Fruit fly (Drosophila melanogaster) Kc167 (cell line): ENCODE data around the gene CG17078.

Source experiments
- Myc ChIP-seq: fragments of >200 bp; optimal IDR thresholded peaks from 2 replicates; lab custom pipeline; 2017; ENCODE audit warnings: missing external identifiers
- Sin3A ChIP-seq: fragments of >200 bp; optimal IDR thresholded peaks from 2 replicates; lab custom pipeline; 2018; ENCODE audit warnings: missing external identifiers
- h ChIP-seq: fragments of >200 bp; optimal IDR thresholded peaks from 3 replicates; lab custom pipeline; 2018; ENCODE audit warnings: missing external identifiers
- insv ChIP-seq: fragments of >200 bp; optimal IDR thresholded peaks from 3 replicates; lab custom pipeline; 2018; ENCODE audit warnings: missing external identifiers
- psq ChIP-seq: fragments of >200 bp; optimal IDR thresholded peaks from 2 replicates; lab custom pipeline; 2017; ENCODE audit warnings: missing external identifiers
- ttk ChIP-seq: sonication (Bioruptor generic); optimal IDR thresholded peaks from 2 replicates; lab custom pipeline; 2017; ENCODE audit warnings: missing external identifiers

- no peak for TF ChIP-seq h
- TF ChIP-seq psq (lab: Kevin White, UChicago) = no peak
- TF ChIP-seq Myc (lab: Kevin White, UChicago) = no peak
- no peak for TF ChIP-seq insv (lab: Kevin White, UChicago)
- TF ChIP-seq Sin3A (lab: Kevin White, UChicago) = no peak
- no peak for TF ChIP-seq ttk (lab: Kevin White, UChicago)
Observed at dm6 chr2L:309812-310431, 31.9 kb upstream of the CG17078 start.
